Worm (Caenorhabditis elegans) whole organism, mixed stage, embryonic: ENCODE measurements around the gene enu-3.5.

ENCODE experiments used
- blmp-1 ChIP-seq: fragments of 150-350 bp; optimal IDR thresholded peaks from 2 replicates; lab custom pipeline; 2014; ENCODE audit warnings: missing biosample characterization, missing genetic modification characterization
- ceh-83 ChIP-seq: fragments of 200-800 bp; sonication (Bioruptor generic); optimal IDR thresholded peaks from 2 replicates; lab custom pipeline; 2018; ENCODE audit warnings: mild to moderate bottlenecking, missing genetic modification characterization, missing compliant biosample characterization
- cnd-1 ChIP-seq: fragments of 200-800 bp; sonication (Bioruptor generic); optimal IDR thresholded peaks from 2 replicates; lab custom pipeline; 2018; ENCODE audit warnings: mild to moderate bottlenecking, missing genetic modification characterization, missing compliant biosample characterization
- drap-1 ChIP-seq: fragments of 200-800 bp; sonication (Bioruptor generic); optimal IDR thresholded peaks from 3 replicates; lab custom pipeline; 2018; ENCODE audit warnings: mild to moderate bottlenecking, missing genetic modification characterization, missing compliant biosample characterization
- elt-3 ChIP-seq: fragments of 150-350 bp; optimal IDR thresholded peaks from 2 replicates; lab custom pipeline; 2014; ENCODE audit warnings: missing biosample characterization, missing genetic modification characterization
- mab-5 ChIP-seq: fragments of 150-350 bp; optimal IDR thresholded peaks from 2 replicates; lab custom pipeline; 2014; ENCODE audit warnings: missing biosample characterization, missing genetic modification characterization
- snpc-4 ChIP-seq: fragments of 150-350 bp; optimal IDR thresholded peaks from 2 replicates; lab custom pipeline; 2014; ENCODE audit warnings: missing biosample characterization, missing genetic modification characterization
- ztf-11 ChIP-seq: fragments of 150-350 bp; optimal IDR thresholded peaks from 2 replicates; lab custom pipeline; 2014; ENCODE audit warnings: missing biosample characterization, missing genetic modification characterization

DNA sequence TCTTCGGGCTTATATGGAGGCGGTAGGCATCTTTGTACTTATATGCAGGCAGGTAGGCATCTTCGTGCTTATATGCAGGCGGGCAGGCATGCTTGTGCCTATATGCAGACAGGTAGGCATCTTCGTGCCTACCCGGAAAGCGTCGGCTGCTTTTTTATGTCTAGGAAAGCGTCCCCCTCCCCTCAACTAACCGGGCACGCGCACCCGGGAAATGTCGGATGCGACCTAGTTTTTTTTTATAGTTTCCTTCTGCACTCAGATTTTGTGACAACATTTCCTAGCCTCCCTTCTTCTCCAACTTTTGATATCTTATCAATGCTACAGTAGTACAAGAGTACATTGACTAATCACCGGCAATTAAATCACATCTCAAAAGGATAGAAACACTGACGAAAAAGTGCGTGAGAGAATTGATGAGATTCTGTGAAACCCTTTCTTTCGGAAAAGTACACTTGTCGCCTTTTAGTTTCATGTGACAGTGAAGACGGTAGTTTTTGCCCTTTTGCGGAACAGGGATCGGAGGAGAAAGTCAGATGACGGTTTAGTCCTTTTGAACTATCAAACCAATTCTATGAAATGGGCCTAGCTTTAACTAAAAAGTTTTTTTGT, 28.9 kb upstream of the enu-3.5 start:
- TF ChIP-seq ceh-83 (GFP tag; lab: Kevin White, UChicago) (no peak), ztf-11 (no peak), blmp-1 (tag; lab: Kevin White, UChicago) (no peak), cnd-1 (no peak), elt-3 (tag; lab: Kevin White, UChicago) (no peak), snpc-4 (no peak), mab-5 (no peak), drap-1 (GFP tag; lab: Kevin White, UChicago) (no peak)
